Worm (Caenorhabditis elegans): ENCODE measurements around the gene scl-2.

Gene scl-2

DNA sequence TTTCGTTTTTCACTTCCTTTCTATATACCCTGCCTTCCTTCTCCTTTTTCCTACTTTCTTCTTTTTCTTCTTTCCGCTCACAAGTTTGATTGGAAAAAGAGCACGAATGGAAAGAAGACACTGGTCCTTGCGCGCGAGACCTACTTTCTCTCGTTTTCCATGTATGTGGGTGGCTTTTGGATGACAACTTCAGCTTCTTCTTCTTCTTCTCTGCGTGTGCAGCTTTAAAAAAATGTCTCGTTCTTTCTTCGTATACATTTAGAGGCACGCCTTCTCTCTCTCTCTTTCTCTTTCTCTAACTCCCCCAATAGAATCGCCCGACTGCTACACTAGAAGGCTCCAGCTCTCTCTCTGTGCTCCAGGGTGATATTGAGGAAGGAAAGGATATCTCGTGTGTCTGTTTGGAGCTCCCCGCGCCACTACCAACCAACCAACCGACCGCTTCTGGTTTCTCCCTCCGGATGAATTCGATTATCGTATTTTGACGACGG is 31.6 kb upstream of the scl-2 start:
- TF ChIP-seq ets-4 (tag; optimal IDR thresholded peaks at IDR 0.05) (no peak), pat-9 (tag; optimal IDR thresholded peaks at IDR 0.05) (no peak), unc-42 (tag; optimal IDR thresholded peaks at IDR 0.05) (peak; percentile 93), pag-3 (tag; optimal IDR thresholded peaks at IDR 0.05; ENCODE audit: borderline replicate concordance) (no peak), hlh-13 (GFP tag; optimal IDR thresholded peaks at IDR 0.05) (no peak), unc-86 (tag; optimal IDR thresholded peaks at IDR 0.05) (no peak), nfya-1 (tag; optimal IDR thresholded peaks at IDR 0.05) (peak; percentile 33), C38D4.7 (GFP tag; optimal IDR thresholded peaks at IDR 0.05) (no peak), elt-4 (tag; optimal IDR thresholded peaks at IDR 0.05) (no peak), ceh-18 (tag; optimal IDR thresholded peaks at IDR 0.05) (peak; percentile 20), ceh-24 (tag; optimal IDR thresholded peaks at IDR 0.05) (no peak), ceh-31 (tag; optimal IDR thresholded peaks at IDR 0.05) (peak; percentile 36), fkh-6 (tag; optimal IDR thresholded peaks at IDR 0.05) (peak; percentile 1), ceh-19 (GFP tag; optimal IDR thresholded peaks at IDR 0.05) (peak; percentile 33), fax-1 (tag; optimal IDR thresholded peaks at IDR 0.05) (peak; percentile 2)

DNA sequence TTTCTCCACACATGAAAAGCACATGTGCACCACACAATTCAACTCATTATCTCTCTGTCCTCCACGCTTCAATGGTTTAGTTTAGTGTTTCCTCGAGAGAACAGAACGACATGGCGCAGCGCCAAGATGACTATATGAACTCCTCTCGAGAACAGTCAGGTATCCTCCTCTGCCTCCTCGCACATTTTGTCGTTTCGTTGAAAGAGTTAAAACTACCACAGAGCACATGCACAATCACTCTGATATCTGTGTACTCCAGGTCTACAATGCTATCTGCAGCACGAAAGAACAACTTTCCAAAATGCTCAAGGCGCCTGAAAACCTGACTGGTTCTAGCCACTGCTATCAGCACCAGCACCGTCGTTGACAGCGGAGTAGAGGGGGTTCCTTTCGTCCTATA is 30.7 kb upstream of the scl-2 start:
- TF ChIP-seq ceh-24 (tag; optimal IDR thresholded peaks at IDR 0.05) (no peak), unc-86 (tag; optimal IDR thresholded peaks at IDR 0.05) (no peak), K09A11.1 (tag; optimal IDR thresholded peaks at IDR 0.05; ENCODE audit: insufficient read depth) (no peak), elt-2 (tag; optimal IDR thresholded peaks at IDR 0.05) (no peak), ahr-1 (tag; optimal IDR thresholded peaks at IDR 0.05) (no peak), pha-4 (tag; optimal IDR thresholded peaks at IDR 0.05) (no peak), ceh-31 (tag; optimal IDR thresholded peaks at IDR 0.05) (no peak), unc-3 (GFP tag; conservative IDR thresholded peaks at IDR 0.05) (no peak), unc-3 (tag; optimal IDR thresholded peaks at IDR 0.05) (no peak), ceh-9 (tag; optimal IDR thresholded peaks at IDR 0.05) (no peak), tbx-7 (tag; optimal IDR thresholded peaks at IDR 0.05) (no peak), che-1 (tag; optimal IDR thresholded peaks at IDR 0.05) (no peak), ztf-16 (tag; optimal IDR thresholded peaks at IDR 0.05) (no peak), F13H6.1 (tag; optimal IDR thresholded peaks at IDR 0.05) (no peak)

DNA sequence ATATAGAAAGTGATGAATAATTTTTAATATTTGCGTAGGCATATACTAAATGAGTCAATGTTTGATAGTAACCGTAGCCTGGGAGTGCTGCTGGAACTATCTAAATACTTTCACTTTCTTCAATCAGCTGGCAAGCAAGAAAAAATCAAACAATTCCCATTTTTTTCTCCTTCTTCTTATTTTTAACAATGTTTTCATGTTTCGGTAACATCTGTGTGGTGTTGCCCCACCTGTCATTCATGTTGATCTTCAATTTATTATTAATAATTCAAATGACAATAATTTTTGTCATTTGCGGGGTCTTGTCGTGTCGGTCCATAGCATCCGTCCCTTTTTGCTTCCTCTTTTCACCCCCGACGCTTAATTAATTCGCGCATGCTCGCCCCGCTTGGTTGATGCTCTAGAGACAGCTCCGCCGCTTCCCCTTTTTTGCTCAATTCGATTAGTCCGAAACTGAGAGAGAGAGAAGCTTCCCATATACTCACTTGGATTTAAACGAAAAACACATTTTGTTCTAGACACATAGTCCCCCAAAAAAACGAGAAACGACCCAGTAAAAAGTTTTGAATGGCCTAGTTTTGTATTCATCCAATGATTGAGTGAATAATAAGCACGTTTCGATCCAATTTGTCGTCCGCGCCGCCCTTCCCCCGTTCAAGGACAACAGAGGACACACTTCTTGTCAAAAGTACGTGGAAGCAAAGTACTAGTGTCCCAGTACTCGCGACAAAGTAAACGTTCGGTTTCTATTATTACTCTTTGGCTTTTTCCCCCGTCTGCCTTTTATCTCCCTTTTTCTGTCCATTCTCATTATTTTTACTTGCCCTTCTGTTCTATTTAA is 29.5 kb upstream of the scl-2 start:
- TF ChIP-seq gmeb-2 (tag; optimal IDR thresholded peaks at IDR 0.05) (no peak), pax-1 (tag; optimal IDR thresholded peaks at IDR 0.05) (no peak), unc-42 (tag; optimal IDR thresholded peaks at IDR 0.05) (peak; percentile 71), hlh-15 (tag; optimal IDR thresholded peaks at IDR 0.05) (no peak), Y22D7AL.16 (tag; optimal IDR thresholded peaks at IDR 0.05) (no peak), fax-1 (tag; optimal IDR thresholded peaks at IDR 0.05) (peak; percentile 5), nhr-11 (tag; optimal IDR thresholded peaks at IDR 0.05) (no peak), ref-2 (tag; optimal IDR thresholded peaks at IDR 0.05) (peak; percentile 44), syd-9 (tag; optimal IDR thresholded peaks at IDR 0.05) (no peak), ceh-14 (tag; optimal IDR thresholded peaks at IDR 0.05) (peak; percentile 68), ceh-31 (tag; optimal IDR thresholded peaks at IDR 0.05) (peak; percentile 12), pha-2 (tag; optimal IDR thresholded peaks at IDR 0.05) (no peak), F13H6.1 (tag; optimal IDR thresholded peaks at IDR 0.05) (no peak), unc-86 (tag; optimal IDR thresholded peaks at IDR 0.05) (peak; percentile 8), fkh-10 (GFP tag; optimal IDR thresholded peaks at IDR 0.05) (no peak)

Data from whole organism, late embryonic.